Fruit fly (Drosophila melanogaster) whole organism, pupa: ENCODE data around the gene dmrt93B.

ENCODE experiments used
- CG10348 ChIP-seq: fragments of 200-800 bp; sonication (Bioruptor generic); IDR thresholded peaks from 2 replicates; pipeline ENCODE4 v1.3.6; 2022; ENCODE audit warnings: missing biosample characterization, missing genetic modification characterization
- CG12605 ChIP-seq: fragments of 200-800 bp; sonication (Bioruptor generic); IDR thresholded peaks from 2 replicates; pipeline ENCODE4 v1.3.6; 2022; ENCODE audit warnings: missing biosample characterization, missing genetic modification characterization
- CG13204 ChIP-seq: fragments of 200-800 bp; sonication (Bioruptor generic); optimal IDR thresholded peaks from 2 replicates; lab custom pipeline; 2018; ENCODE audit warnings: missing biosample characterization, mild to moderate bottlenecking, missing genetic modification characterization, moderate library complexity
- CG14655 ChIP-seq: fragments of 200-800 bp; sonication (Bioruptor generic); optimal IDR thresholded peaks from 3 replicates; lab custom pipeline; 2017; ENCODE audit warnings: mild to moderate bottlenecking, missing biosample characterization, missing genetic modification reagents, missing genetic modification characterization
- CG15710 ChIP-seq: fragments of 200-800 bp; sonication (Bioruptor generic); optimal IDR thresholded peaks from 2 replicates; lab custom pipeline; 2018; ENCODE audit warnings: missing biosample characterization, mild to moderate bottlenecking, missing genetic modification characterization, moderate library complexity
- CG17806 ChIP-seq: fragments of 200-800 bp; sonication (Bioruptor generic); optimal IDR thresholded peaks from 2 replicates; lab custom pipeline; 2018; ENCODE audit warnings: missing biosample characterization, mild to moderate bottlenecking, missing genetic modification characterization, moderate library complexity
- CG32121 ChIP-seq: fragments of 200-800 bp; sonication (Bioruptor generic); IDR thresholded peaks from 2 replicates; pipeline ENCODE4 v1.3.6; 2022; ENCODE audit warnings: missing biosample characterization, missing genetic modification characterization
- CG34367 ChIP-seq: fragments of 200-800 bp; sonication (Bioruptor generic); optimal IDR thresholded peaks from 2 replicates; lab custom pipeline; 2018; ENCODE audit warnings: missing biosample characterization, mild to moderate bottlenecking, missing genetic modification characterization
- CG4496 ChIP-seq: fragments of 200-800 bp; sonication (Bioruptor generic); IDR thresholded peaks from 3 replicates; pipeline ENCODE4 v1.3.6; 2022; ENCODE audit warnings: missing biosample characterization, missing genetic modification characterization
- CG8159 ChIP-seq: fragments of 200-800 bp; sonication (Bioruptor generic); optimal IDR thresholded peaks from 3 replicates; lab custom pipeline; 2018; ENCODE audit warnings: missing biosample characterization, mild to moderate bottlenecking, missing genetic modification characterization, moderate library complexity
- CG8301 ChIP-seq: fragments of 200-800 bp; sonication (Bioruptor generic); optimal IDR thresholded peaks from 2 replicates; lab custom pipeline; 2018; ENCODE audit warnings: missing biosample characterization, mild to moderate bottlenecking, missing genetic modification characterization
- CG9948 ChIP-seq: fragments of 200-800 bp; sonication (Bioruptor generic); optimal IDR thresholded peaks from 2 replicates; lab custom pipeline; 2018; ENCODE audit warnings: missing biosample characterization, mild to moderate bottlenecking, missing genetic modification characterization, moderate library complexity
- D1 ChIP-seq: fragments of 200-800 bp; sonication (Bioruptor generic); optimal IDR thresholded peaks from 2 replicates; lab custom pipeline; 2018; ENCODE audit warnings: missing biosample characterization, mild to moderate bottlenecking, missing genetic modification characterization, moderate library complexity
- EcR ChIP-seq: fragments of 200-800 bp; sonication (Bioruptor generic); optimal IDR thresholded peaks from 3 replicates; lab custom pipeline; 2019; ENCODE audit warnings: missing biosample characterization, missing genetic modification characterization, mild to moderate bottlenecking, moderate library complexity, missing genetic modification reagents
- Ets98B ChIP-seq: fragments of 200-800 bp; sonication (Bioruptor generic); IDR thresholded peaks from 2 replicates; pipeline ENCODE4 v1.3.6; 2022; ENCODE audit warnings: missing biosample characterization, missing genetic modification characterization
- Pif1A ChIP-seq: fragments of 200-800 bp; sonication (Bioruptor generic); optimal IDR thresholded peaks from 3 replicates; lab custom pipeline; 2016; ENCODE audit warnings: missing biosample characterization, missing genetic modification characterization
- Pif1B ChIP-seq: fragments of 200-800 bp; sonication (Bioruptor generic); optimal IDR thresholded peaks from 3 replicates; lab custom pipeline; 2016; ENCODE audit warnings: missing biosample characterization, missing genetic modification characterization
- Snoo ChIP-seq: fragments of 200-800 bp; sonication (Bioruptor generic); optimal IDR thresholded peaks from 3 replicates; lab custom pipeline; 2017; ENCODE audit warnings: missing biosample characterization, mild to moderate bottlenecking, missing genetic modification characterization, inconsistent platforms
- fd96Ca ChIP-seq: fragments of 200-800 bp; sonication (Bioruptor generic); IDR thresholded peaks from 3 replicates; pipeline ENCODE4 v1.3.6; 2022; ENCODE audit warnings: missing biosample characterization, missing genetic modification characterization
- gl ChIP-seq: fragments of 200-800 bp; sonication (Bioruptor generic); optimal IDR thresholded peaks from 2 replicates; lab custom pipeline; 2018; ENCODE audit warnings: missing biosample characterization, mild to moderate bottlenecking, missing genetic modification characterization
- rn ChIP-seq: fragments of 200-800 bp; sonication (Bioruptor generic); IDR thresholded peaks from 2 replicates; pipeline ENCODE4 v1.3.6; 2022; ENCODE audit warnings: missing biosample characterization, missing genetic modification characterization

dmrt93B gene

DNA sequence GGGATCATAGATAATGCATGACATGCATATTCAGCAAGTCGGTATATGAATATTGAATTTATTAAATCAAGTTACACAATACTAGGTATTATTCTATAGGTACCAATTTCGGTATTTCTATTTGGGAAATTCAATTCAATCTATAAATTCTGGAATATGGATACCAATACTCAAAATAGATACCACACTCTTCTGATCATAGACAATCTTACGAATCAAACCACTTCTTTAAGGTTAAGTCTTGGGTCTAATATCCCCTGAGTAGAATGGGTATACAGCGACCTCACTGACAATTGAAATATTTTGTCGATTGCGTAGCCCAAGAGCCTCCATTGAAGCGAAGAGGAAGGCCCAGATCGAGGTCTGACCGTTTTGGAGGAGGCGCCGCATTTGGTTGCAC is 19.0 kb downstream of the dmrt93B start:
- TF ChIP-seq CG10348 (GFP tag; lab: Robert Waterston, UW) = no peak
- no peak for TF ChIP-seq D1 (tag; lab: Kevin White, UChicago)
- TF ChIP-seq rn = no peak
- TF ChIP-seq CG14655 (GFP tag; lab: Kevin White, UChicago) = no peak
- TF ChIP-seq fd96Ca = no peak
- TF ChIP-seq CG32121 = no peak
- no peak for TF ChIP-seq CG8159 (tag; lab: Kevin White, UChicago)
- no peak for TF ChIP-seq Ets98B (GFP tag; lab: Robert Waterston, UW)
- TF ChIP-seq Pif1A = no peak
- no peak for TF ChIP-seq CG34367

DNA sequence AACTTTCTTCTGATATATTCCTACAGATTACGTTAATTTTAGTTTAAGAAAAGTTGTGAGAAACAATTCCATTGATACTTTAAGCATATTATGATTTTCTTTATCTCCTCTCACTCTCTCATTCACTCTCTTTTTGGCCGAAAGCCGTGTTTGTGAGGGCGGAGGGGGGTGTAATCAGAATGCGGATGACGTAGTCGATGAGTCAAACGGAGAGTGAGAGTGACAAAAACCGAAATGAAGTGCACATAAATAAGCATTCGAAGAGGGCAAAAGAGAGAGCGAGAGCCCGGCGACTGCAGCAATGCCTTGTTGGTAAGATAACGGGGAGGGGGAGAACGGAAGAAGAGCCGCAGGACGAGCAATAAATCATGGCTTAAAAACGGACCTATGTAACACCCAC is 20.5 kb downstream of the dmrt93B start:
- no peak for TF ChIP-seq Pif1A

DNA sequence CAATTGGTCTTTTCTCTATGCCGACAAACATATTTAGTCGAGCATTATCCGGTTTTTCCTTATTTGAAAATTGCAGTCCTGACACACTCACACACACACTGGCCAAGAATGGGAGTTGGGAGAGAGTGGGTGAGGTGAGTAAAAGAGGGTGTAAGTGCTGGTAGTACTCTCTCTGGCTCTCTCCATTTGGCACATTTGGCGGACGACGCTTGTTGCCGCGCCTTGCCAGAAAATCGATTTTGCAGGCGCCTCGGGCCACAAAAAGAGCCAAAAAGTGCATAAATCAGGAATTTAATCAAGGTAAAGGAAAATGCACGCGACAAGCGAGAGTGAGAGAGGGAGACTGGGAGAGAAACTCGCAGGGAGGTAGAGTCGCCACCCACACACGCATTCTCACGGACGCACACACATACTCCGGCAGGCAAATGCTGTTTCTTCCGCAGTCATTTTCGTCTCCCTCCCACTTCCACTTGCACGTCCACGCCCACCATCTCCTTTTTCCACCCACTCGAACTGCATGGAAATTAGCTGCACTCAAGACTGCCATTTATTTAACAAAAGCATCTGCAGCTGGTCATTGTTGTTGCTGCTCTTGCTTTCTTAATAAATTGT is 22.8 kb downstream of the dmrt93B start:
- no peak for TF ChIP-seq gl
- TF ChIP-seq fd96Ca = peak; percentile 36; the same call in 2 of the 3 replicates
- TF ChIP-seq Ets98B (GFP tag; lab: Robert Waterston, UW) = peak; percentile 10; the same call in 1 of the 2 replicates
- TF ChIP-seq, all 21 proteins: peak for 2

DNA sequence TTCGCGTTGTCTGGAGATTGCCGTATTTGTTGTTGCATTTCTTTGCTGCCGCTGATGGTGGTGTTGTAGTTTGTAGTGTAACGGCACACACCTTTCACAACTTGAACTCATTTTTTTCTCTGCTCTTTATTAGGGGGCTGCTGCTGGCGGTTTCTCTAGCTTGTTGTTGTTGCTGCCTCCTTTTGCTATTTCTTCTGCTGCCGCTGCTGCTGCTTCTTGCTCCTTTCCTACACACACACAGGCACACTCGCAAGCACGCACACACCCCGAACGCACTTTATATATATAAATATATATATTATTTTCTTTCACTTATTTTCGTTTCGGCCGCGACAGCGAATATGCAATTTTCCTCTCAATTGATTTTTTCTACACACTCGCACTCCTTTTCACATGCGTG is 23.4 kb downstream of the dmrt93B start:
- TF ChIP-seq CG17806 (tag; lab: Kevin White, UChicago) = no peak
- no peak for TF ChIP-seq CG15710 (tag; lab: Kevin White, UChicago)
- no peak for TF ChIP-seq CG9948 (tag; lab: Kevin White, UChicago)
- no peak for TF ChIP-seq EcR (GFP tag; lab: Kevin White, UChicago)
- no peak for TF ChIP-seq Pif1B (GFP tag; lab: Kevin White, UChicago)
- no peak for TF ChIP-seq CG13204 (GFP tag; lab: Kevin White, UChicago)
- no peak for TF ChIP-seq CG14655 (GFP tag; lab: Kevin White, UChicago)
- TF ChIP-seq gl = no peak
- TF ChIP-seq rn = no peak
- TF ChIP-seq Snoo (tag; lab: Kevin White, UChicago) = no peak
- no peak for TF ChIP-seq Pif1A
- TF ChIP-seq CG34367 = no peak
- TF ChIP-seq CG32121 = no peak

DNA sequence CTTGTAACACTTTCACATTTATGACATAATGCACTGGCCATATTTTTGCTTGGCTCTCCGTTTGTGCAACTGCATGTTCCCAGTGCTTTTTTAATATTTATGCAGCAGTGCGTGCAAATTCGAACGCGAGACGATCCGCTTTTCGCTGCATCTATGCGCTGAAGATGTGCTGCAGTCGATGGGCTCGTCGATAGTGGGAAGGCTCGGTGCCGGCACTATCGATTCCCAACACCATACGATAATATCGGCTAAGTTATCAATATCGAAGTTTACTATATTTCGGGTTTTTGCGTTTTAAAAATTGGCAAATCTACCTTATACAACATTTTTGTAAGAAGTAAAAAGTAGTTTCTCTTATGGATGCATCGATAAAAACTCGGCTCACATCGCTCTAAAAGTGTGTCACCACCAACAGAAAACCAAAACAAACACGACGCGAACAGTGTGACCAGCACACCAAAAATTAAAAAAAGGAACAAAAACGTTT is 23.9 kb downstream of the dmrt93B start, which contains the start of gene RhoGAP93B:
RhoGAP93B (minus strand) TSS at position 197 of the 487 bp plus-strand sequence.
- TF ChIP-seq Pif1A = no peak
- peak; percentile 60 for TF ChIP-seq CG12605 (GFP tag; lab: Robert Waterston, UW)
- peak; percentile 10 for TF ChIP-seq EcR (GFP tag; lab: Kevin White, UChicago)
- TF ChIP-seq Ets98B (GFP tag; lab: Robert Waterston, UW) = peak; percentile 90
- TF ChIP-seq rn = peak; percentile 80
- peak; percentile 63 for TF ChIP-seq CG9948 (tag; lab: Kevin White, UChicago)
- peak; percentile 47 for TF ChIP-seq gl
- TF ChIP-seq CG10348 (GFP tag; lab: Robert Waterston, UW) = peak; percentile 87
- peak; percentile 69 for TF ChIP-seq CG17806 (tag; lab: Kevin White, UChicago)
- TF ChIP-seq Pif1B (GFP tag; lab: Kevin White, UChicago) = no peak
- peak; percentile 76 for TF ChIP-seq CG15710 (tag; lab: Kevin White, UChicago)
- no peak for TF ChIP-seq CG13204 (GFP tag; lab: Kevin White, UChicago)
- TF ChIP-seq D1 (tag; lab: Kevin White, UChicago) = no peak
- peak; percentile 70 for TF ChIP-seq Snoo (tag; lab: Kevin White, UChicago)
- TF ChIP-seq CG8301 (tag; lab: Kevin White, UChicago) = no peak
- peak; percentile 64 for TF ChIP-seq CG34367
- peak; percentile 88 for TF ChIP-seq CG32121
- peak; percentile 83; the same call in 2 of the 3 replicates for TF ChIP-seq CG4496 (GFP tag; lab: Robert Waterston, UW)
- peak; percentile 75 for TF ChIP-seq CG8159 (tag; lab: Kevin White, UChicago)
- peak; percentile 95 for TF ChIP-seq fd96Ca
- no peak for TF ChIP-seq CG14655 (GFP tag; lab: Kevin White, UChicago)

DNA sequence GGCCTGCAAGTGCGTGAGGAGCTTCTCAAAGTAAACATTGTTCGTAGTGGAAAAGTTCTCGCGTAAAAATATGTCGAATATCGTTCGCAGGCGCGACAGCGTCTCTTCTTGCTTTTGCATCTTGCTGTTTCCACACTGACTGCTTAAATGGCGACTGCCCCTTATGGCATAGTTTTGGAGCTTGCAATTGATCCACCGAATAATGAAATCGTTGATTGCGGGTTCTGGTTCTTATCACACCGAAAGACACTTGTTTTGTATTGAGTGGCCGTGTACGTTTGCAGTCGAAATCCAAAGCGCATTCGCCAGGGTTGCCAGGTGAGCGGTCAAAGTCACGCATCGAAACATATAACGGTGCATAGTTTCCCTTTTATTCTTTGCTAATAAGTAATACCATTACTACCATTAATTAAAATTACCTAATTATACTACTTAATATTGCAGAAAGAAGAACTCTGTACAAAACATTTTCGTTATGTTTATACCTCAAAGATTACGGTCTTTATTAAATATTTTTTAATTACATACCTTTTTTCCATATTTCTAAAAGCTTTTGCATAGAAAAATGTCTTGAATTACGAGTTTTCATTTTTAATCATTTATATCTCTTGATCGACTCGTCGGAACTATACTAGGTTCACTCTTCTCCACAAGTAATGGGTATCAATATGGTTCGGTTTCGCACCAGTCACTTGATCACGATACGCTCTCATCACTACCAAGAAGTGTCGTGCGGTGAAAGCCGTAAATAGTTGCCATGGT is 27.8 kb downstream of the dmrt93B start, which contains the start of the genes CG7044 and Tbc1d22:
CG7044 (minus strand) TSS at position 266 of the 762 bp plus-strand sequence.
Tbc1d22 (plus strand) TSS at position 747 of the 762 bp plus-strand sequence.
- TF ChIP-seq Snoo (tag; lab: Kevin White, UChicago) (peak; percentile 21), CG34367 (peak; percentile 31), gl (no peak), Ets98B (GFP tag; lab: Robert Waterston, UW) (no peak), Pif1A (no peak), Pif1B (GFP tag; lab: Kevin White, UChicago) (no peak), CG12605 (GFP tag; lab: Robert Waterston, UW) (no peak), D1 (tag; lab: Kevin White, UChicago) (no peak), CG9948 (tag; lab: Kevin White, UChicago) (peak; percentile 26), CG15710 (tag; lab: Kevin White, UChicago) (peak; percentile 43), CG4496 (GFP tag; lab: Robert Waterston, UW) (0 out of 3 replicates have a peak, but pooled peaks have one; percentile 12), CG32121 (no peak)
